Worm (Caenorhabditis elegans) whole organism, L4 larva: ENCODE data around the gene Y54E2A.5.
A peak's percentile ranks its signal among the peaks of the same experiment; 100 is the strongest.

Source experiments
- F26F4.8 ChIP-seq: fragments of 200-800 bp; sonication (Bioruptor generic); conservative IDR thresholded peaks from 2 replicates; pipeline ENCODE4 v1.3.6; 2022; ENCODE audit warnings: missing genetic modification characterization, missing compliant biosample characterization
- F44E2.7 ChIP-seq: fragments of 200-800 bp; sonication (Bioruptor generic); IDR thresholded peaks from 2 replicates; pipeline ENCODE4 v2.1.2; 2022; ENCODE audit warnings: missing genetic modification characterization, missing compliant biosample characterization
- F49E8.2 ChIP-seq: sonication (generic microtip); optimal IDR thresholded peaks from 2 replicates; lab custom pipeline; 2016; ENCODE audit warnings: missing compliant biosample characterization, mild to moderate bottlenecking, missing genetic modification characterization, borderline replicate concordance
- R02D3.7 ChIP-seq: fragments of 150-350 bp; sonication (generic microtip); optimal IDR thresholded peaks from 3 replicates; lab custom pipeline; 2014; ENCODE audit warnings: missing biosample characterization, missing genetic modification characterization
- T26A8.4 ChIP-seq: fragments of 200-800 bp; sonication (Bioruptor generic); IDR thresholded peaks from 2 replicates; pipeline ENCODE4 v1.3.6; 2022; ENCODE audit warnings: missing genetic modification characterization, missing compliant biosample characterization
- Y75B8A.6 ChIP-seq: fragments of 200-800 bp; sonication (Bioruptor generic); IDR thresholded peaks from 2 replicates; pipeline ENCODE4 v1.3.6; 2022; ENCODE audit warnings: missing genetic modification reagents, missing genetic modification characterization, missing compliant biosample characterization
- ZK337.2 ChIP-seq: fragments of 200-800 bp; sonication (Bioruptor generic); IDR thresholded peaks from 2 replicates; pipeline ENCODE4 v1.3.6; 2022; ENCODE audit warnings: missing genetic modification reagents, missing genetic modification characterization, missing compliant biosample characterization
- attf-4 ChIP-seq: sonication (generic microtip); optimal IDR thresholded peaks from 3 replicates; lab custom pipeline; 2017; ENCODE audit warnings: missing biosample characterization, missing genetic modification characterization
- ceh-20 ChIP-seq: fragments of 200-800 bp; sonication (Bioruptor generic); IDR thresholded peaks from 2 replicates; pipeline ENCODE4 v1.3.6; 2022; ENCODE audit warnings: missing genetic modification reagents, missing genetic modification characterization, missing compliant biosample characterization
- ctbp-1 ChIP-seq: fragments of 200-800 bp; sonication (Bioruptor generic); IDR thresholded peaks from 2 replicates; pipeline ENCODE4 v1.3.6; 2022; ENCODE audit warnings: missing genetic modification reagents, missing genetic modification characterization, missing compliant biosample characterization
- daf-16 ChIP-seq, 3 experiments: sonication (generic microtip); optimal IDR thresholded peaks; 2 replicates each; lab custom pipeline; 2016 to 2017; ENCODE audit warnings: missing genetic modification characterization in 3 of 3, missing genetic modification reagents in 3 of 3, mild to moderate bottlenecking in 2 of 3, missing compliant biosample characterization in 2 of 3, missing biosample characterization in 1 of 3, moderate library complexity in 1 of 3
- daf-19 ChIP-seq: fragments of 200-800 bp; sonication (Bioruptor generic); conservative IDR thresholded peaks from 2 replicates; pipeline ENCODE4 v1.3.6; 2022; ENCODE audit warnings: missing genetic modification characterization, missing compliant biosample characterization
- daf-8 ChIP-seq: fragments of 200-800 bp; sonication (Bioruptor generic); IDR thresholded peaks from 2 replicates; pipeline ENCODE4 v1.3.6; 2022; ENCODE audit warnings: missing genetic modification characterization, missing compliant biosample characterization
- dmd-6 ChIP-seq: fragments of 200-800 bp; sonication (Bioruptor generic); IDR thresholded peaks from 2 replicates; pipeline ENCODE4 v1.3.6; 2022; ENCODE audit warnings: missing genetic modification reagents, missing genetic modification characterization, missing compliant biosample characterization
- dmd-9 ChIP-seq: fragments of 200-800 bp; sonication (Bioruptor generic); IDR thresholded peaks from 2 replicates; pipeline ENCODE4 v1.3.6; 2022; ENCODE audit warnings: missing genetic modification reagents, missing genetic modification characterization, missing compliant biosample characterization
- dpl-1 ChIP-seq: fragments of 150-350 bp; optimal IDR thresholded peaks from 2 replicates; lab custom pipeline; 2014; ENCODE audit warnings: missing biosample characterization, missing genetic modification reagents, missing genetic modification characterization
- dve-1 ChIP-seq: sonication (generic microtip); optimal IDR thresholded peaks from 2 replicates; lab custom pipeline; 2017; ENCODE audit warnings: antibody characterized with exemption, mild to moderate bottlenecking, missing genetic modification characterization, missing compliant biosample characterization; ENCODE audit not compliant: insufficient read depth
- egl-43 ChIP-seq: fragments of 200-800 bp; sonication (Bioruptor generic); IDR thresholded peaks from 2 replicates; pipeline ENCODE4 v1.3.6; 2022; ENCODE audit warnings: missing genetic modification reagents, missing genetic modification characterization, missing compliant biosample characterization
- gei-8 ChIP-seq: fragments of 200-800 bp; sonication (Bioruptor generic); optimal IDR thresholded peaks from 2 replicates; lab custom pipeline; 2018; ENCODE audit warnings: mild to moderate bottlenecking, missing genetic modification characterization, missing compliant biosample characterization
- hif-1 ChIP-seq, 2 experiments: sonication (generic microtip); optimal IDR thresholded peaks; 2 replicates each; lab custom pipeline; 2016 to 2017; ENCODE audit warnings: missing compliant biosample characterization in 2 of 2, missing genetic modification characterization in 2 of 2, missing genetic modification reagents in 2 of 2, missing genotype in 2 of 2, mild to moderate bottlenecking in 1 of 2
- hlh-30 ChIP-seq: sonication (generic microtip); optimal IDR thresholded peaks from 2 replicates; lab custom pipeline; 2017; ENCODE audit warnings: antibody characterized with exemption, mild to moderate bottlenecking, missing genetic modification characterization, missing compliant biosample characterization; ENCODE audit not compliant: insufficient read depth
- hmg-1.1 ChIP-seq: fragments of 200-800 bp; sonication (Bioruptor generic); IDR thresholded peaks from 2 replicates; pipeline ENCODE4 v1.3.6; 2022; ENCODE audit warnings: missing genetic modification reagents, missing genetic modification characterization, missing compliant biosample characterization
- lin-13 ChIP-seq: fragments of 150-350 bp; optimal IDR thresholded peaks from 2 replicates; lab custom pipeline; 2014; ENCODE audit warnings: missing biosample characterization, missing genetic modification reagents, missing genetic modification characterization
- lin-15B ChIP-seq: fragments of 150-350 bp; sonication (generic microtip); optimal IDR thresholded peaks from 3 replicates; lab custom pipeline; 2014; ENCODE audit warnings: missing biosample characterization, missing genetic modification characterization
- lir-3 ChIP-seq: sonication (generic microtip); optimal IDR thresholded peaks from 2 replicates; lab custom pipeline; 2016; ENCODE audit warnings: mild to moderate bottlenecking, missing genetic modification characterization, missing compliant biosample characterization
- lsy-2 ChIP-seq, 2 experiments: fragments of 150-350 bp in 1 of 2; sonication (generic microtip) in 1 of 2; optimal IDR thresholded peaks; 2 replicates each; lab custom pipeline; 2014 to 2017; ENCODE audit warnings: missing biosample characterization in 2 of 2, missing genetic modification characterization in 2 of 2
- madf-5 ChIP-seq, 2 experiments: fragments of 200-800 bp; sonication (Bioruptor generic); IDR thresholded peaks; 2 replicates each; pipeline ENCODE4 v1.3.6; 2022; ENCODE audit warnings: missing compliant biosample characterization in 2 of 2, missing genetic modification characterization in 2 of 2
- madf-9 ChIP-seq: fragments of 200-800 bp; sonication (Bioruptor generic); conservative IDR thresholded peaks from 2 replicates; pipeline ENCODE4 v1.3.6; 2022; ENCODE audit warnings: missing genetic modification reagents, missing genetic modification characterization, missing compliant biosample characterization
- mdl-1 ChIP-seq, 2 experiments: fragments of 150-350 bp in 1 of 2; sonication (generic microtip) in 1 of 2; optimal IDR thresholded peaks; 2 replicates each; lab custom pipeline; 2014 to 2017; ENCODE audit warnings: missing biosample characterization in 2 of 2, missing genetic modification characterization in 2 of 2
- mep-1 ChIP-seq: fragments of 150-350 bp; sonication (generic microtip); optimal IDR thresholded peaks from 3 replicates; lab custom pipeline; 2014; ENCODE audit warnings: missing biosample characterization, missing genetic modification characterization
- mes-2 ChIP-seq: sonication (generic microtip); optimal IDR thresholded peaks from 2 replicates; lab custom pipeline; 2016; ENCODE audit warnings: missing genotype, mild to moderate bottlenecking, missing genetic modification characterization, missing compliant biosample characterization; ENCODE audit not compliant: poor library complexity, severe bottlenecking
- mxl-3 ChIP-seq: fragments of 200-800 bp; sonication (Bioruptor generic); optimal IDR thresholded peaks from 2 replicates; lab custom pipeline; 2018; ENCODE audit warnings: mild to moderate bottlenecking, missing genetic modification characterization, missing compliant biosample characterization
- nhr-10 ChIP-seq: fragments of 150-350 bp; optimal IDR thresholded peaks from 2 replicates; lab custom pipeline; 2014; ENCODE audit warnings: missing biosample characterization, missing genetic modification characterization
- nhr-237 ChIP-seq: sonication (generic microtip); optimal IDR thresholded peaks from 2 replicates; lab custom pipeline; 2017; ENCODE audit warnings: missing biosample characterization, missing genetic modification characterization
- nhr-25 ChIP-seq: sonication (generic microtip); optimal IDR thresholded peaks from 2 replicates; lab custom pipeline; 2017; ENCODE audit warnings: missing genetic modification characterization, mild to moderate bottlenecking, missing compliant biosample characterization, antibody characterized with exemption, moderate library complexity, borderline replicate concordance; ENCODE audit not compliant: insufficient read depth
- nhr-48 ChIP-seq: sonication (generic microtip); optimal IDR thresholded peaks from 2 replicates; lab custom pipeline; 2016; ENCODE audit warnings: mild to moderate bottlenecking, missing genetic modification characterization, missing compliant biosample characterization
- nhr-6 ChIP-seq: fragments of 150-350 bp; optimal IDR thresholded peaks from 2 replicates; lab custom pipeline; 2014; ENCODE audit warnings: missing biosample characterization, missing genetic modification characterization
- pha-4 ChIP-seq, 2 experiments: fragments of 150-350 bp in 1 of 2; fragments of 200-800 bp in 1 of 2; sonication (Bioruptor generic) in 1 of 2; IDR thresholded peaks in 1 of 2; optimal IDR thresholded peaks in 1 of 2; 2 replicates each; pipeline versions ENCODE4 v1.3.6 to Lab custom; 2014 to 2022; ENCODE audit warnings: missing genetic modification characterization in 2 of 2, missing genetic modification reagents in 2 of 2, missing biosample characterization in 1 of 2, missing compliant biosample characterization in 1 of 2
- php-3 ChIP-seq: fragments of 200-800 bp; sonication (Bioruptor generic); IDR thresholded peaks from 2 replicates; pipeline ENCODE4 v1.3.6; 2022; ENCODE audit warnings: missing genetic modification reagents, missing genetic modification characterization, missing compliant biosample characterization
- rbr-2 ChIP-seq: sonication (generic microtip); optimal IDR thresholded peaks from 2 replicates; lab custom pipeline; 2016; ENCODE audit warnings: missing genotype, missing genetic modification characterization, missing compliant biosample characterization
- sdz-12 ChIP-seq: fragments of 200-800 bp; sonication (Bioruptor generic); optimal IDR thresholded peaks from 2 replicates; lab custom pipeline; 2018; ENCODE audit warnings: mild to moderate bottlenecking, missing genetic modification characterization, missing compliant biosample characterization
- set-16 ChIP-seq: fragments of 200-800 bp; sonication (Bioruptor generic); IDR thresholded peaks from 2 replicates; pipeline ENCODE4 v1.3.6; 2022; ENCODE audit warnings: missing genetic modification reagents, missing genetic modification characterization, missing compliant biosample characterization
- snpc-4 ChIP-seq: fragments of 150-350 bp; optimal IDR thresholded peaks from 2 replicates; lab custom pipeline; 2014; ENCODE audit warnings: missing biosample characterization, missing genetic modification characterization
- spr-1 ChIP-seq: sonication (generic microtip); optimal IDR thresholded peaks from 2 replicates; lab custom pipeline; 2016; ENCODE audit warnings: mild to moderate bottlenecking, missing genetic modification characterization, missing compliant biosample characterization
- tra-1 ChIP-seq: fragments of 200-800 bp; sonication (Bioruptor generic); IDR thresholded peaks from 2 replicates; pipeline ENCODE4 v1.3.6; 2022; ENCODE audit warnings: missing genetic modification reagents, missing genetic modification characterization, missing compliant biosample characterization
- unc-130 ChIP-seq: sonication (generic microtip); optimal IDR thresholded peaks from 2 replicates; lab custom pipeline; 2016; ENCODE audit warnings: missing genetic modification reagents, missing genetic modification characterization, missing compliant biosample characterization
- zip-2 ChIP-seq: fragments of 150-350 bp; optimal IDR thresholded peaks from 2 replicates; lab custom pipeline; 2014; ENCODE audit warnings: missing biosample characterization, missing genetic modification characterization

Y54E2A.5 gene

DNA sequence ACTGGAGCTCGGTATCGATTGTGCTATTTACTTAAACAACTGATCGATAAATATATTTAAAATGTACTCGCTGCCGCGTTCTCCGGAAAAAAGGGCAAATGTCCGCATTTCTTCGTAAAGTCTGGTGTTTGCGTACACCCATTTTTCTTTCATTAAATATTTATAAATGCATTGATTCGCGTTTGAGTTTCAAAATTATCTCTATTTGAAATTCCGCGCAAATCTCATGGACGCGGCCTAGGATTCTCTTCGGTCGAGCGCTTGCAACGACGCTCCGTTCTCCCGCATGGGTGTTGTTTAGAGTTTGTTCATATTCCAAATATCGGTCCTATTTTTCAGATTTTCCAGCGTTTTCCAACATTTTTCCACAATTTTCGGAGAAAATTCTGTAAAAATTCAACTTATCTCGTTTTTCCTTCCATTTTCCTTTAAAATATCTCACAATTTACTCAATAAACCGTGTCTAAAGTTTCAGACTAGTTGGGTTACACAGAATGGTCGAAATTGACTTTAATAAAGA lies 37.4 kb upstream of the Y54E2A.5 start, which contains the start of gene eif-3.B:
TSS of gene eif-3.B (plus strand) at position 470 of the 520 bp plus-strand sequence.
- TF ChIP-seq nhr-6 (tag; lab: Kevin White, UChicago) (peak; percentile 92), spr-1 (peak; percentile 78), unc-130 (GFP tag; lab: Kevin White, UChicago) (peak; percentile 95), hlh-30 (peak; percentile 78), nhr-10 (tag; lab: Kevin White, UChicago) (no peak), T26A8.4 (peak; percentile 90), madf-5 (GFP tag; IDR thresholded peaks at IDR 0.05; lab: Robert Waterston, UW) (0 out of 4 replicates have a peak, but pooled peaks of 1 of the 2 experiments have one; percentile 18), lin-13 (GFP tag; lab: Kevin White, UChicago) (peak; percentile 82), sdz-12 (GFP tag; lab: Kevin White, UChicago) (peak; percentile 14), nhr-237 (tag; lab: Kevin White, UChicago) (no peak), pha-4 (GFP tag; IDR thresholded peaks at IDR 0.05; lab: Robert Waterston, UW) (peak; percentile 59; the same call in 1 of the 2 replicates), pha-4 (tag; optimal IDR thresholded peaks at IDR 0.05; lab: Kevin White, UChicago) (peak; percentile 69), snpc-4 (peak; percentile 50), php-3 (GFP tag; lab: Robert Waterston, UW) (peak; percentile 41; the same call in 1 of the 2 replicates), egl-43 (GFP tag; lab: Robert Waterston, UW) (peak; percentile 46; the same call in 1 of the 2 replicates), hmg-1.1 (GFP tag; lab: Robert Waterston, UW) (peak; percentile 77), daf-19 (GFP tag; lab: Robert Waterston, UW) (peak; percentile 65; the same call in 1 of the 2 replicates), dmd-6 (peak; percentile 77), F49E8.2 (tag; lab: Kevin White, UChicago) (peak; percentile 20), dmd-9 (GFP tag; lab: Robert Waterston, UW) (peak; percentile 85), set-16 (GFP tag; lab: Robert Waterston, UW) (peak; percentile 23; the same call in 1 of the 2 replicates), mes-2 (tag; lab: Kevin White, UChicago) (peak; percentile 100), tra-1 (GFP tag; lab: Robert Waterston, UW) (no peak), nhr-48 (peak; percentile 63), daf-8 (no peak), zip-2 (tag; lab: Kevin White, UChicago) (peak; percentile 55), dpl-1 (peak; percentile 98), gei-8 (no peak), hif-1 (tag; optimal IDR thresholded peaks at IDR 0.05; lab: Kevin White, UChicago) (peak in 1 of 2 experiments; percentile 92), R02D3.7 (no peak), F44E2.7 (no peak), Y75B8A.6 (GFP tag; lab: Robert Waterston, UW) (no peak), ceh-20 (GFP tag; lab: Robert Waterston, UW) (peak; percentile 72; the same call in 1 of the 2 replicates), mep-1 (peak; percentile 89), mxl-3 (peak; percentile 64), ctbp-1 (GFP tag; lab: Robert Waterston, UW) (peak; percentile 75), lir-3 (no peak), mdl-1 (tag; optimal IDR thresholded peaks at IDR 0.05; lab: Kevin White, UChicago) (peak in 1 of 2 experiments; percentile 21), rbr-2 (peak; percentile 83), lsy-2 (tag; optimal IDR thresholded peaks at IDR 0.05; lab: Kevin White, UChicago) (peak; percentile 59 to 95), ZK337.2 (GFP tag; lab: Robert Waterston, UW) (peak; percentile 97), F26F4.8 (GFP tag; lab: Robert Waterston, UW) (no peak), nhr-25 (peak; percentile 58), daf-16 (GFP tag; optimal IDR thresholded peaks at IDR 0.05; lab: Kevin White, UChicago) (peak in 1 of 2 experiments; percentile 72), daf-16 (tag; optimal IDR thresholded peaks at IDR 0.05; lab: Kevin White, UChicago) (peak; percentile 46), attf-4 (no peak), madf-9 (peak; percentile 66; the same call in 1 of the 2 replicates), dve-1 (tag; lab: Kevin White, UChicago) (peak; percentile 97), lin-15B (tag; lab: Kevin White, UChicago) (peak; percentile 32)
